Worm (Caenorhabditis elegans) whole organism, L3 larva: ENCODE data around the gene F12E12.2.
"Not testable (repeated sequence)": the region's sequence is repeated elsewhere in the genome, so short reads cannot be mapped to it uniquely, and the experiment has no call there.

Experiments used
- tbx-2 ChIP-seq: sonication (generic microtip); optimal IDR thresholded peaks from 2 replicates; lab custom pipeline; 2016; ENCODE audit warnings: mild to moderate bottlenecking, missing genetic modification characterization, missing compliant biosample characterization
- zag-1 ChIP-seq: fragments of 150-350 bp; optimal IDR thresholded peaks from 2 replicates; lab custom pipeline; 2014; ENCODE audit warnings: missing biosample characterization, missing genetic modification characterization

DNA sequence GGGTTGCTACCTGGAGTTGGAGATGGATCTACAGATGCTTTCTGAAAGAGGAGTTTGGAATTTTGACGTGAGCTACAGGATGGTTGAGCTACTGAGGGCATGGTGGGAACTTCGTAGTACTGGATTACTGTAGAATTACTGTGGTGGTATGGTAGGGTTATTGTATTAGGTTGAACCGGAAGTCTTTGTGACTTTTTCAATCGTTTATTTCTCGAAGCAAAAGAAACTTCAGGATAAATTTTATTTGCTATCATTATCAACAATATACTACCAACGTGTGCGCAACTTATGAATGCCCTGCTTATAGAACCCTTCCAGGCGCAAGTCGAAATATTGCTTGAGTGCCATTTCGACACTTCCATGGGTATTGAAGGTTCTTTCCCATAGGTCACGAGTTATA is 21.9 kb downstream of the F12E12.2 start, which contains the start of gene T24E12.6:
- TF ChIP-seq zag-1; tbx-2 (tag; lab: Kevin White, UChicago): not testable (repeated sequence)
